Fruit fly (Drosophila melanogaster): ENCODE measurements around the gene Gr93c.

Gene Gr93c

DNA sequence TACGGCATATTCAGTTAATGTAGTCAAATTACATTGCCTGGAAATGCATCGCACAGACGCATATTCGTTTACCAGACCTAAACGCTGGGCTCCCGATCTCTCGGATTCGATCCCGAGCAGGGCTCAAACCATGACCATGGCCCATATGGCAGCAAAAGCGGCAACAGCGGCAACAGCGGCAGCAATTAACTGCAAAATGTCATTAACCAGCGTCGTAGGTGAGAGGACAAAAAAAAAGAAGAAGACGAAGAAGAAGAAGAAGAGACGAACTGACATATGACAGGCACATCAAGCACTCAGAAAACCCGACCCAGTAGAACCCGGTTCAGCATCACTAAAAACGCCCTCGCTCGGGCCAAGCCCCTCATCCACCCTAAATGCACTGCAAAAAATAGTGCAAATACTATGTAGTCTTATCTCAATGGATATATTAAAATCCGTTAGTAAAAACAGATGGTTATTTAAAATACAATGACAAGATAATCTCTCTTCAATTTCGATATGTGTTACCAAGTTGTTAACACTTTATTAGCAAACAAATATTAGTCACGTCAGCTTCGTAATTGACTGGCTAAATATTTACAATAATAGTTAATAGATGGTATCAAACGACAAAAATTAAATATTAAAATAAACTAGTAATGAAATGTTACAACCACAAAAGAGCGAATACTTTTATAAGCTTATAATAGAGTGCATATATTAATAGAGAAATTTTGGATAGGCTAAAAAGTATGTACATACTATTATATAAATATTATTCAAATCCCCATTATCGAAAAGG is 19.1 kb downstream of the Gr93c start:
- no peak for TF ChIP-seq noc (tag; optimal IDR thresholded peaks at IDR 0.05)

DNA sequence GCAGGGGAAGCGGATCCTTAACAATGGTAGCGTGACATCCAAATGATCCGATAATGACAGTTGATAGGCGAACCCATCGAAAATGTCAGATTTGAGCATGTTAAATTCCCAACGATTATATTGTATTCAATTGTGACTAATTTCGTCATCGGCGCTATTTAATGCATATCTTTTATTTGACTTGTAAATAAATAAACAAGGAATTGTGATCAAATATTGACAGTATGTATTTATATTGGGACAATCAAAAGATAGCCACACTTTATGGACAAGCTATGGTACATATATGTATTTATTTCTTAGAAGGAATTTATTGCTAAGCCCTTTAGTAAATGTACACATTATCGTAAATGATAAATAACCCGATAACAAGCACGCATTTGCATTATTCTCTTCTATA is 19.9 kb downstream of the Gr93c start:
- no peak for TF ChIP-seq noc (tag; optimal IDR thresholded peaks at IDR 0.05)

DNA sequence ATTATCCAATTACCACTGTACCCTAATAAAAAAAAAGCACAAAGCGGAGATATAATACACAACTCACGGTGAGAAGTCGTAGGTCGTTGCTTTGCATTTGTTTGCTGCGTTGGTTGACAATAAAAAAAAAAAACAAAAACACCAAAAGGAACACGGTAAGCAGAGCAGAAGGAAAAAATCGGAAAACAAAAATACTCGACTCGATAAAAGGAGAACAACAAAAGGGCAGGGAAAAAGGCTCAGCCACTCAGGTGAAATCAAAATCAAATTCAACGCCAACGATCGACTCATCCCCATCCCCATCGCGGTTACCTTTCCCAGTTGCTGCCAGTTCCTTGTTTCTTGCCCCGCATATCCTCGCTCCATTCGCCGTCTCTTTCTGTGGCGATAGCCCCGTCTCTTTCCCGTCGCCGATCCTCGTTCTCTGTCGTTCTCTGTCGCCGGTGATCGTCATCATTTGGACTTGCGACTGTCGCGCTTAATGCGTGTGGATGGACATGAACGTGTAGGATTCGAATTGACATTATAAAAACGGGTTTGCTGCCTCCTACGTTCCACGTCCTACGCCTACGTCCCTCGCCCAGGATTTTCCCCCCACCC is 20.6 kb downstream of the Gr93c start:
- no peak for TF ChIP-seq noc (tag; optimal IDR thresholded peaks at IDR 0.05)

DNA sequence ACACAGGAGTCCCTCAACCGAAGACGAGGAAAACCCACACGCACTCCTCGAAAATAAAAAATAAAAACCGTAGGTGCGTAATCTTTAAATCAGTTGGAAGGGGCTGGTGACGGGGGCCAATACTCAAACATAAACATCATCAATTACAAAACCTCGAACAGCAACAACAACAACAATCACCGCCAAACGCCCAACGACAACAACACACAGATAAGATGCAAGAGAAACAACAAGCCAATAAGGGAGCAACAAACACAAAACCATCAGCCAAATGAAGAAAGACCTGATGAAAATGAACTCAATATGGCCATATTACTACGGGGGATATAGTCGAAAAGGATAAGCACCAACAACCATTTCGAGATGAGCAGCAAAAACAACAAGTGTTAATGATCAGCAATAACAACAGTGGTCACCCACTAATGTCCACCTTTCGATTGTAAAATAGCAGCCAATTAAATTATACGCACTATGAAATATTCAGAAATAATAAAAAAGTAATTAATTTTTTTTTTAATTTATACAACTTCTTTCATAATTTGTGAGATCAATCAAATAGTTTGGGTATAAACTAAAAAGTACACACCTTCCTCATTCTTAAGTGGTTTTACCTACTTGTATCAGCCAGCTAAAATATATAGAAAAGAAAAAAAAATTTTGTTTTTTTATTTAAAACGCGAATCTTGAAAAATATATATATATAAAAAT is 21.2 kb downstream of the Gr93c start:
- TF ChIP-seq noc (tag; optimal IDR thresholded peaks at IDR 0.05), result no peak

DNA sequence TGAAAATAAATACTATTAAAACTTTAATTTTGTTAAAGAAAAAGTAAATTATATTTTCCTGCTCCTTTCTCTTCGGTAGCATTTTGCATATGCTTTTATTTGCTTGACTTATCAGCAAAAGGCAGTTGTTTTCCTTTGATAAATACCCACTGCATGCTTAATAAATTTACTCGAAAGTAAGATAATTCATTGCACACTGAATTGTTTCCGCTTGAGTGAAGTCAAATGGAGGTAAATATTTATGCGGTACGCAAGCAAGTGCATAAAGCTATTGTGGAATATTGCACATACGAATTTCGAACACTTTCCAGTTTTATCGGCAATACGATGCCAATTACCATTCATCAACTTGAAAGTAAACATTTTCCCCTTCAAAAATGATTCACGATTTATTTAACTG is 22.0 kb downstream of the Gr93c start:
- no peak for TF ChIP-seq noc (tag; optimal IDR thresholded peaks at IDR 0.05)

DNA sequence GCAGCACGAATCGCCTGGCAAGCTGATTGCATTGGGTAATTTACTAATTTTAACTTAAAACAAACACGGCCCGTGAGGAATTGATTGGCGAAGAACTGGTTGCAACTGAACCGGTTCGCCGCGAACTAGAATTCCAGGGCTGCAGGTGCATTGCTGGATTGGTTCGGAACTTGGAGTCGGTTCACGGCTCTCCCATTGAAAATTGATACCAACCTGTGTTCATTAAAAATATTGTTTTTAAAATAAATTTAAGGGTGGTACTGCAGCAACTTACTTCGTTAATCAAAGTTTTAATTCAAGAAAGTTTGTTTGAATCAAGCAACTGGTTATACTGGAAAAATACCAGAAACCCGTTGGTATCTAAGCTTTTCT is 22.5 kb downstream of the Gr93c start, which contains the start of gene CASK:
TSS of gene CASK (minus strand) at position 113 of the 372 bp plus-strand sequence.
- TF ChIP-seq noc (tag; optimal IDR thresholded peaks at IDR 0.05), result no peak

DNA sequence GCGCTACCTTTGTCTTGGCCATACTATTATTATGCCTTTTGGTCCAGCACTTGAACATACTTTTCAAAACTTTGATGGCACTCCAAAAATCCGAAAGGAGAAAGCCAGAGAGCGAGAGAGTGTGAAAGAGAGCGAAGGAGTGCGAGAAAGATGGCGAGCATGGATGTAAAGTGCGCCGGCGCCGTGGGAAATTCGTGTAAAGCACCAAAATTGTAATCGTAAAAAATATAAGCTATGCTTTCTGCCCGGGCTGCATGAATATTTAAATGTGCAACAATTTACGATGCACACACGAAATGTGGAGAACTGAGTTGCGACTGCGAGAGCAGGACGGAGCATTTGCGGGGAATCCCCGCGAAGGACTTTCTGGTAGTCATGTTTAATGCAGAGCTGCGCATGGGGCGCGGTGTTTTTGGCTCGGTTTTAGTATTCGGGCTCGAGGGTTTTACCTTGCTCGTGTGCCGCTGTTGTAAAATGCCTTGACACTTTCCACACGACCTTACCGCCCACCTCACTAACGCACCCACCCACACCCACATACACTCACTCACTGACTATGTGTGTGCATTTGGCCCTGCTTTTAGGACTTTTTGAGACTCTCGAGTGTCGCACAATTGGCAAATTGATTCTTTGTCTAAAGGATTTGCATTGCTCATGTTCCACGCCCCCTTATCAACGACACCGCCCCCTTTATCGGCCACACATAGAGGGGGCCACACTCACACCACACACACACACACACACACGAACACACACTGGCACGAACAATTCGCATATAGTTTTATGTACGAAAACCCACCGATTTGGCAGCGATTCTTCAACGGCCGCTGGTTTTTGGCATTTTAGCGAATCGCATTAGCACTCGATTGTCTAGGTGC is 23.1 kb downstream of the Gr93c start:
- TF ChIP-seq noc (tag; optimal IDR thresholded peaks at IDR 0.05), result no peak

DNA sequence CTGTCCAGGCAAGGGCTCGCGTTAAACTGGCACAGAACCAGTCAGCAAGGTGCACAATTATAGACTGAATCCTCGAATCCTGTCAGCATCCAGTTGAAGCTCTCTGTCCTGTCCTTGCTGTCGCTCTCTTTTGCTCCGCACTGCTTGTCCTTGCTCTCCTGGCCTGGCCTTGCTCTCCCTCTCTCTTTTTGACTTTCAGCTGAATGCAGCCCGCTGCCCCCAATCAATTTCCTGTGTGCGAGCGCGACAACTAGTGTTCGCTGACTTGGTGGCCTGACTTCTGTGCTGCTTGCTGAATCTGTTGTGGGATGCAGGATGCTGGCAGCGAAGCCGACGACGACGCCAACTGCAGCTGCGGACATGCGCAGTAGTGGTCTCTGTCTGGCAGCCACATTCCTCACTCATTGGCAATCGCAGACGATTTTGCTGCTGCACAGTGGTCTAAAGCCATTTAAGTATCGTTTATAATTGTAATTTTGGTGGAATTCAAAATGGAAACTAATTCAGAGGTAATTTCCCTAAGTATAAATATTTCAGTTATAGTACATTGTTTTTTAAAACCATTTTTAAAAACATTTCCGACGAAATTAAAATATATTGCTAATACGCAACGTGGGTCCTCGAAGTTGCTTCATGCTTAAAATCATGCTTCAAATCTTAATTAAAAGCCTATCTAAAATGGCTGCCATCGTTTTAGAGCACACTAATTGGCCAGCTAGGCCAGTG is 36.3 kb downstream of the Gr93c start:
- TF ChIP-seq noc (tag; optimal IDR thresholded peaks at IDR 0.05), result no peak

DNA sequence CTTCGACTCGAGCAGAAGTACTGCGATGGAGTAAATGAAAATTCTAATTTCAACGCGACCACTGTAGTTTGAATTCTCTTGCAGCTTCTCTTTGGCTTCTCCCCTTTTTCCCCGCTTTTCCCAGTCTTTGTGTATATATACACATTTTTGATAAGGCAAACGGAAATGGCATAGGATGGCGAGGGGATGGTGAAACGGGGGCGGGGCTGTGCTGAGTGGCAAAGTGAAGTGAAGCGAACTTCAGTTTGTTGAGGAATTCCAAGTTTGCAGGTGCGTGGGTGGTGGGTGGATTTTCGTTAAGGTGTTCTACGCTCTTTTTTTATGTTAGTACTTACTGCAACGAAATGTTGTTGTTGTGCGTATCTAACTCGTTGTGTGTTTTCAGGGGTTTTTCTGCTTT is 37.8 kb downstream of the Gr93c start:
- no peak for TF ChIP-seq noc (tag; optimal IDR thresholded peaks at IDR 0.05)
